Fruit fly (Drosophila melanogaster) whole organism, embryonic: ENCODE measurements around the gene CG14395.
A peak's percentile ranks its signal among the peaks of the same experiment; 100 is the strongest.

Experiments used
- CG10274 ChIP-seq: fragments of 200-800 bp; sonication (Bioruptor generic); optimal IDR thresholded peaks from 3 replicates; lab custom pipeline; 2017; ENCODE audit warnings: missing biosample characterization, mild to moderate bottlenecking, missing genetic modification characterization
- CG10366 ChIP-seq: fragments of 200-800 bp; sonication (Bioruptor generic); IDR thresholded peaks from 2 replicates; pipeline ENCODE4 v1.3.6; 2022; ENCODE audit warnings: missing biosample characterization, missing genetic modification characterization
- CG10431 ChIP-seq: fragments of 200-800 bp; sonication (Bioruptor generic); optimal IDR thresholded peaks from 3 replicates; lab custom pipeline; 2018; ENCODE audit warnings: missing biosample characterization, mild to moderate bottlenecking, missing genetic modification characterization
- CG10959 ChIP-seq: fragments of 200-800 bp; sonication (Bioruptor generic); IDR thresholded peaks from 2 replicates; pipeline ENCODE4 v1.3.6; 2022; ENCODE audit warnings: missing biosample characterization, missing genetic modification characterization
- CG11247 ChIP-seq: fragments of 200-800 bp; sonication (Bioruptor generic); IDR thresholded peaks from 2 replicates; pipeline ENCODE4 v1.3.6; 2022; ENCODE audit warnings: missing biosample characterization, missing genetic modification characterization
- CG12236 ChIP-seq: fragments of 200-800 bp; sonication (Bioruptor generic); optimal IDR thresholded peaks from 2 replicates; lab custom pipeline; 2016; ENCODE audit warnings: missing biosample characterization, missing genetic modification characterization
- CG13894 ChIP-seq: fragments of 200-800 bp; sonication (Bioruptor generic); optimal IDR thresholded peaks from 3 replicates; lab custom pipeline; 2018; ENCODE audit warnings: missing biosample characterization, mild to moderate bottlenecking, missing genetic modification characterization, moderate library complexity
- CG14710 ChIP-seq: fragments of 200-800 bp; sonication (Bioruptor generic); optimal IDR thresholded peaks from 3 replicates; lab custom pipeline; 2019; ENCODE audit warnings: missing biosample characterization, mild to moderate bottlenecking, missing genetic modification characterization, moderate library complexity
- CG15514 ChIP-seq: fragments of 200-800 bp; sonication (Bioruptor generic); optimal IDR thresholded peaks from 3 replicates; lab custom pipeline; 2017; ENCODE audit warnings: missing biosample characterization, missing genetic modification characterization, mild to moderate bottlenecking, moderate library complexity, missing genetic modification reagents
- CG17186 ChIP-seq: fragments of 200-800 bp; sonication (Bioruptor generic); optimal IDR thresholded peaks from 3 replicates; lab custom pipeline; 2017; ENCODE audit warnings: missing biosample characterization, missing genetic modification reagents, missing genetic modification characterization
- CG17802 ChIP-seq: fragments of 200-800 bp; sonication (Bioruptor generic); optimal IDR thresholded peaks from 2 replicates; lab custom pipeline; 2018; ENCODE audit warnings: missing biosample characterization, mild to moderate bottlenecking, missing genetic modification characterization, moderate library complexity
- CG18011 ChIP-seq: fragments of 200-800 bp; sonication (Bioruptor generic); optimal IDR thresholded peaks from 2 replicates; lab custom pipeline; 2017; ENCODE audit warnings: missing biosample characterization, missing genetic modification characterization, mild to moderate bottlenecking, moderate library complexity, missing genotype
- CG2875 ChIP-seq: fragments of 200-800 bp; sonication (Bioruptor generic); optimal IDR thresholded peaks from 2 replicates; lab custom pipeline; 2017; ENCODE audit warnings: missing biosample characterization, mild to moderate bottlenecking, missing genetic modification characterization, missing genetic modification reagents
- CG31224 ChIP-seq: fragments of 200-800 bp; sonication (Bioruptor generic); IDR thresholded peaks from 2 replicates; pipeline ENCODE4 v1.3.6; 2022; ENCODE audit warnings: missing biosample characterization, missing genetic modification characterization
- CG5245 ChIP-seq: fragments of 200-800 bp; sonication (Bioruptor generic); optimal IDR thresholded peaks from 3 replicates; lab custom pipeline; 2016; ENCODE audit warnings: missing biosample characterization, missing genetic modification characterization
- CG6689 ChIP-seq: fragments of 200-800 bp; sonication (Bioruptor generic); IDR thresholded peaks from 2 replicates; pipeline ENCODE4 v1.3.6; 2022; ENCODE audit warnings: missing biosample characterization, missing genetic modification characterization
- CG7357 ChIP-seq: fragments of 200-800 bp; sonication (Bioruptor generic); IDR thresholded peaks from 3 replicates; pipeline ENCODE4 v1.3.6; 2022; ENCODE audit warnings: missing biosample characterization, missing genetic modification characterization
- CG7745 ChIP-seq: fragments of 200-800 bp; sonication (Bioruptor generic); optimal IDR thresholded peaks from 2 replicates; lab custom pipeline; 2018; ENCODE audit warnings: missing biosample characterization, mild to moderate bottlenecking, missing genetic modification characterization, moderate library complexity
- CG9876 ChIP-seq: fragments of 200-800 bp; sonication (Bioruptor generic); optimal IDR thresholded peaks from 2 replicates; lab custom pipeline; 2016; ENCODE audit warnings: missing biosample characterization, missing genetic modification characterization
- CkIIα-i1 ChIP-seq: fragments of 200-800 bp; sonication (Bioruptor generic); IDR thresholded peaks from 2 replicates; pipeline ENCODE4 v1.3.6; 2022; ENCODE audit warnings: missing biosample characterization, missing genetic modification characterization
- D19B ChIP-seq: fragments of 200-800 bp; sonication (Bioruptor generic); optimal IDR thresholded peaks from 2 replicates; lab custom pipeline; 2017; ENCODE audit warnings: missing biosample characterization, mild to moderate bottlenecking, missing genetic modification characterization
- Dbx ChIP-seq: fragments of 200-800 bp; sonication (Bioruptor generic); IDR thresholded peaks from 3 replicates; pipeline ENCODE4 v1.3.6; 2022; ENCODE audit warnings: missing biosample characterization, missing genetic modification characterization
- Fer2 ChIP-seq: fragments of 200-800 bp; sonication (Bioruptor generic); optimal IDR thresholded peaks from 2 replicates; lab custom pipeline; 2018; ENCODE audit warnings: missing biosample characterization, mild to moderate bottlenecking, missing genetic modification characterization, moderate library complexity
- HLHmδ ChIP-seq: fragments of 200-800 bp; sonication (Bioruptor generic); optimal IDR thresholded peaks from 2 replicates; lab custom pipeline; 2018; ENCODE audit warnings: missing biosample characterization, mild to moderate bottlenecking, missing genetic modification characterization, moderate library complexity
- Hey ChIP-seq: fragments of 200-800 bp; sonication (Bioruptor generic); optimal IDR thresholded peaks from 3 replicates; lab custom pipeline; 2018; ENCODE audit warnings: missing biosample characterization, mild to moderate bottlenecking, missing genetic modification characterization
- Hmx ChIP-seq: fragments of 200-800 bp; sonication (Bioruptor generic); optimal IDR thresholded peaks from 2 replicates; lab custom pipeline; 2016; ENCODE audit warnings: missing biosample characterization, missing genetic modification characterization
- Hr3 ChIP-seq: fragments of 200-800 bp; sonication (Bioruptor generic); optimal IDR thresholded peaks from 3 replicates; lab custom pipeline; 2016; ENCODE audit warnings: missing biosample characterization, missing genetic modification characterization
- Kr ChIP-seq: fragments of 200-800 bp; sonication (Bioruptor generic); optimal IDR thresholded peaks from 2 replicates; lab custom pipeline; 2017; ENCODE audit warnings: missing biosample characterization, mild to moderate bottlenecking, missing genetic modification characterization
- Myb ChIP-seq: fragments of 200-800 bp; sonication (Bioruptor generic); optimal IDR thresholded peaks from 2 replicates; lab custom pipeline; 2016; ENCODE audit warnings: missing biosample characterization, missing genetic modification characterization
- Nf-YB ChIP-seq: fragments of 200-800 bp; sonication (Bioruptor generic); optimal IDR thresholded peaks from 3 replicates; lab custom pipeline; 2019; ENCODE audit warnings: missing biosample characterization, mild to moderate bottlenecking, missing genetic modification characterization, moderate library complexity
- Sin3A ChIP-seq: fragments of >200 bp; optimal IDR thresholded peaks from 2 replicates; lab custom pipeline; 2018
- Tbp ChIP-seq: fragments of >200 bp; optimal IDR thresholded peaks from 2 replicates; lab custom pipeline; 2018; ENCODE audit warnings: missing biosample characterization, missing genetic modification characterization
- al ChIP-seq: fragments of 200-800 bp; sonication (Bioruptor generic); IDR thresholded peaks from 2 replicates; pipeline ENCODE4 v1.3.6; 2022; ENCODE audit warnings: missing biosample characterization, missing genetic modification characterization
- aop ChIP-seq: fragments of 200-800 bp; sonication (Bioruptor generic); IDR thresholded peaks from 2 replicates; pipeline ENCODE4 v1.3.6; 2022; ENCODE audit warnings: missing biosample characterization, missing genetic modification characterization
- ase ChIP-seq: fragments of 200-800 bp; sonication (Bioruptor generic); IDR thresholded peaks from 3 replicates; pipeline ENCODE4 v1.3.6; 2022; ENCODE audit warnings: missing biosample characterization, missing genetic modification characterization
- cg ChIP-seq: fragments of 200-800 bp; sonication (Bioruptor generic); optimal IDR thresholded peaks from 3 replicates; lab custom pipeline; 2019; ENCODE audit warnings: missing biosample characterization, mild to moderate bottlenecking, missing genetic modification characterization, moderate library complexity
- croc ChIP-seq: fragments of 200-800 bp; sonication (Bioruptor generic); conservative IDR thresholded peaks from 3 replicates; pipeline ENCODE4 v1.3.6; 2022; ENCODE audit warnings: missing biosample characterization, missing genetic modification characterization
- danr ChIP-seq: fragments of 200-800 bp; sonication (Bioruptor generic); IDR thresholded peaks from 2 replicates; pipeline ENCODE4 v1.3.6; 2022; ENCODE audit warnings: missing biosample characterization, missing genetic modification characterization
- eyg ChIP-seq: fragments of 200-800 bp; sonication (Bioruptor generic); optimal IDR thresholded peaks from 3 replicates; lab custom pipeline; 2016; ENCODE audit warnings: missing biosample characterization, missing genetic modification characterization
- ham ChIP-seq: fragments of 200-800 bp; sonication (Bioruptor generic); IDR thresholded peaks from 2 replicates; pipeline ENCODE4 v1.3.6; 2022; ENCODE audit warnings: missing biosample characterization, missing genetic modification characterization
- lbe ChIP-seq: fragments of 200-800 bp; sonication (Bioruptor generic); optimal IDR thresholded peaks from 2 replicates; lab custom pipeline; 2016; ENCODE audit warnings: missing biosample characterization, mild to moderate bottlenecking, missing genetic modification characterization
- nom ChIP-seq: fragments of 200-800 bp; sonication (Bioruptor generic); optimal IDR thresholded peaks from 2 replicates; lab custom pipeline; 2017; ENCODE audit warnings: missing biosample characterization, missing genetic modification characterization, mild to moderate bottlenecking, moderate library complexity, missing genetic modification reagents
- oc ChIP-seq: fragments of 200-800 bp; sonication (Bioruptor generic); optimal IDR thresholded peaks from 2 replicates; lab custom pipeline; 2018; ENCODE audit warnings: missing biosample characterization, mild to moderate bottlenecking, missing genetic modification characterization, moderate library complexity
- odd ChIP-seq: fragments of 200-800 bp; sonication (Bioruptor generic); optimal IDR thresholded peaks from 2 replicates; lab custom pipeline; 2017; ENCODE audit warnings: missing biosample characterization, mild to moderate bottlenecking, missing genetic modification characterization
- pros ChIP-seq: fragments of 200-800 bp; sonication (Bioruptor generic); optimal IDR thresholded peaks from 3 replicates; lab custom pipeline; 2019; ENCODE audit warnings: missing biosample characterization, mild to moderate bottlenecking, missing genetic modification characterization, moderate library complexity
- scrt ChIP-seq: fragments of 200-800 bp; sonication (Bioruptor generic); optimal IDR thresholded peaks from 2 replicates; lab custom pipeline; 2018; ENCODE audit warnings: missing biosample characterization, mild to moderate bottlenecking, missing genetic modification characterization, moderate library complexity
- stc ChIP-seq: fragments of 200-800 bp; sonication (Bioruptor generic); IDR thresholded peaks from 2 replicates; pipeline ENCODE4 v1.3.6; 2022; ENCODE audit warnings: missing biosample characterization, missing genetic modification characterization
- stwl ChIP-seq: fragments of 200-800 bp; sonication (Bioruptor generic); optimal IDR thresholded peaks from 3 replicates; lab custom pipeline; 2018; ENCODE audit warnings: missing biosample characterization, mild to moderate bottlenecking, missing genetic modification characterization, moderate library complexity
- sug ChIP-seq: fragments of 200-800 bp; optimal IDR thresholded peaks from 2 replicates; lab custom pipeline; 2019; ENCODE audit warnings: missing biosample characterization, mild to moderate bottlenecking, missing genetic modification characterization, moderate library complexity
- tll ChIP-seq, 2 experiments: fragments of 200-800 bp in 1 of 2; fragments of >200 bp in 1 of 2; sonication (Bioruptor generic) in 1 of 2; optimal IDR thresholded peaks; 2 replicates each; lab custom pipeline; 2017 to 2019; ENCODE audit warnings: missing biosample characterization in 2 of 2, missing genetic modification characterization in 2 of 2, mild to moderate bottlenecking in 1 of 2, moderate library complexity in 1 of 2
- toy ChIP-seq: fragments of 200-800 bp; sonication (Bioruptor generic); IDR thresholded peaks from 2 replicates; pipeline ENCODE4 v1.3.6; 2022; ENCODE audit warnings: missing biosample characterization, missing genetic modification characterization
- trh ChIP-seq: fragments of 200-800 bp; sonication (Bioruptor generic); optimal IDR thresholded peaks from 2 replicates; lab custom pipeline; 2016; ENCODE audit warnings: missing biosample characterization, missing genetic modification characterization

Gene CG14395

DNA sequence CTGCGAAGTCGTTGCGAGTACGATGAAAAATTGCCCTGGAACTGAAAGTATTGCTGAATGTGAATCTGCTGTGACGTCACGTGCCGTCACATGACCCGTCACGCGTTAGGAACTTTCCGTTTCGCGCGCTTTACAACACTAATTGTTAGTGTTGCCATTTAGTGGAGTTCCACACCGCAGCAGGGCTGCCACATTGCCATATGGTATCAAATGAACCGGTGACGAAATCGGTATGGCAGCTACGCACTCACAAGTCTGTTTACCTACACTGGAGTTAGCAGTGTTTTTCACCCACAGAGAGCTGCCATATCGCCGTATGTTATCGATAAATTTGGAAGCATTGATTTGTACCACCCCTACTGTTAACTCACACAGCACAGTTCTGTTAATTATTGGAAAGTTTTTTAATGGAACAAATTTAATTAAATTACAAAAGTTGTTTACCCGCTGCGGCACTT is 34.9 kb upstream of the CG14395 start, which contains the start of the genes Vha55 and Snx3 (continued):
- no peak for TF ChIP-seq Dbx (GFP tag; lab: Robert Waterston, UW)
- TF ChIP-seq CG9876: peak; percentile 89
- TF ChIP-seq odd: no peak
- peak; percentile 82 for TF ChIP-seq sug (tag; lab: Kevin White, UChicago)
- TF ChIP-seq CG2875 (GFP tag; lab: Kevin White, UChicago): peak; percentile 25
- TF ChIP-seq Hey (tag; lab: Kevin White, UChicago): peak; percentile 58
- no peak for TF ChIP-seq ham (GFP tag; lab: Robert Waterston, UW)
- peak; percentile 74 for TF ChIP-seq CG5245 (GFP tag; lab: Kevin White, UChicago)
- TF ChIP-seq CG11247 (GFP tag; lab: Robert Waterston, UW): no peak
- TF ChIP-seq CG14710 (tag; lab: Kevin White, UChicago): peak; percentile 88
- TF ChIP-seq CG7745 (tag; lab: Kevin White, UChicago): peak; percentile 77
- TF ChIP-seq CG31224 (GFP tag; lab: Robert Waterston, UW): no peak
- no peak for TF ChIP-seq CG10274 (GFP tag; lab: Kevin White, UChicago)
- TF ChIP-seq D19B (GFP tag; lab: Kevin White, UChicago): no peak
- TF ChIP-seq al (GFP tag; lab: Robert Waterston, UW): no peak
- TF ChIP-seq Nf-YB (GFP tag; lab: Kevin White, UChicago): peak; percentile 48
- no peak for TF ChIP-seq stc
- peak; percentile 82 for TF ChIP-seq CG17186
- TF ChIP-seq trh (GFP tag; lab: Kevin White, UChicago): peak; percentile 23
- no peak for TF ChIP-seq cg (GFP tag; lab: Kevin White, UChicago)
- TF ChIP-seq CG15514 (GFP tag; lab: Kevin White, UChicago): peak; percentile 98
- TF ChIP-seq Myb (GFP tag; lab: Kevin White, UChicago): peak; percentile 85
- no peak for TF ChIP-seq CkIIα-i1
- no peak for TF ChIP-seq CG10366 (GFP tag; lab: Robert Waterston, UW)
- no peak for TF ChIP-seq Tbp
- TF ChIP-seq oc: peak; percentile 22
- TF ChIP-seq CG6689 (GFP tag; lab: Robert Waterston, UW): no peak
- peak; percentile 67 for TF ChIP-seq eyg (GFP tag; lab: Kevin White, UChicago)
- peak; percentile 56 for TF ChIP-seq CG18011 (GFP tag; lab: Kevin White, UChicago)
- TF ChIP-seq stwl (tag; lab: Kevin White, UChicago): peak; percentile 99
- TF ChIP-seq Hmx (GFP tag; lab: Kevin White, UChicago): no peak
- peak; percentile 76 for TF ChIP-seq HLHmδ (GFP tag; lab: Kevin White, UChicago)
- no peak for TF ChIP-seq nom
- no peak for TF ChIP-seq ase
- TF ChIP-seq Sin3A: peak; percentile 92
- no peak for TF ChIP-seq CG10431 (GFP tag; lab: Kevin White, UChicago)
- TF ChIP-seq Kr: no peak
- TF ChIP-seq CG17802 (tag; lab: Kevin White, UChicago): no peak
- peak; percentile 69 for TF ChIP-seq Hr3 (GFP tag; lab: Kevin White, UChicago)
- peak; percentile 31; the same call in 2 of the 3 replicates for TF ChIP-seq croc (GFP tag; lab: Robert Waterston, UW)
- TF ChIP-seq Fer2 (tag; lab: Kevin White, UChicago): peak; percentile 18
- TF ChIP-seq scrt: no peak
- peak; percentile 55 for TF ChIP-seq CG12236 (GFP tag; lab: Kevin White, UChicago)
- no peak for TF ChIP-seq CG7357
- TF ChIP-seq toy: no peak
- peak in 1 of 2 experiments; percentile 46 for TF ChIP-seq tll (GFP tag; optimal IDR thresholded peaks at IDR 0.05; lab: Kevin White, UChicago)
- TF ChIP-seq CG10959 (GFP tag; lab: Robert Waterston, UW): no peak
- no peak for TF ChIP-seq aop
- TF ChIP-seq danr (GFP tag; lab: Robert Waterston, UW): no peak
- peak; percentile 70 for TF ChIP-seq lbe
- no peak for TF ChIP-seq pros (GFP tag; lab: Kevin White, UChicago)
- TF ChIP-seq CG13894 (tag; lab: Kevin White, UChicago): peak; percentile 91
